Worm (Caenorhabditis elegans): ENCODE data around the gene odr-8.

DNA sequence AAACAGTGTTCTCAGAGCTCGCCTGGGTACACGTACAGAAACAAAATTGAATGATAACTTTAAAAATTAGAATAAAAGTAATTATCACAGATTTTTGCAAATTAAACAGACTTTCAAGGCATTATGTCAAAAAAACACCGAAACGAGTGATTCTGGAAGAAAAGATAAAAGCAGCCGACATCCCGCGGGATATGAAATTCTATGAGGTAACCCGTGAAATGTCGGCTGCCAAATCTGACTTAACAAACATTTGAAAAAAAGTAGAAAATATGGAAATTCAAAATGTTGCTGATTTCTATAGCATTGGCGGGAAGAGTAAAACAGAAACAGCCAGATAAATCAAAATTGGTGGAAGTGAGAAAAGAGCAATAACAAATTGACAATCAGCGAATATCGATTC lies 16.9 kb downstream of the odr-8 start:
- TF ChIP-seq ceh-83 (GFP tag; optimal IDR thresholded peaks at IDR 0.05): no peak
- TF ChIP-seq lin-13 (tag; optimal IDR thresholded peaks at IDR 0.05): no peak
- TF ChIP-seq flh-1 (GFP tag; optimal IDR thresholded peaks at IDR 0.05): no peak
- no peak for TF ChIP-seq ztf-11 (tag; optimal IDR thresholded peaks at IDR 0.05)
- TF ChIP-seq blmp-1 (tag; optimal IDR thresholded peaks at IDR 0.05): no peak
- TF ChIP-seq cnd-1 (tag; optimal IDR thresholded peaks at IDR 0.05): no peak
- no peak for TF ChIP-seq pha-4 (tag; optimal IDR thresholded peaks at IDR 0.05)
- TF ChIP-seq tbx-8 (GFP tag; optimal IDR thresholded peaks at IDR 0.05): no peak
- TF ChIP-seq nhr-28 (tag; optimal IDR thresholded peaks at IDR 0.05): no peak
- no peak for TF ChIP-seq unc-62 (GFP tag; optimal IDR thresholded peaks at IDR 0.05)
- no peak for TF ChIP-seq snpc-4 (tag; optimal IDR thresholded peaks at IDR 0.05)
- TF ChIP-seq nhr-12 (tag; optimal IDR thresholded peaks at IDR 0.05): no peak
- no peak for TF ChIP-seq ceh-43 (GFP tag; optimal IDR thresholded peaks at IDR 0.05)

Measured in whole organism, mixed stage, embryonic.